Fruit fly (Drosophila melanogaster) whole organism, embryonic: ENCODE measurements around the gene CG6654.
A peak's percentile ranks its signal among the peaks of the same experiment; 100 is the strongest.

Source experiments
- Antp ChIP-seq: fragments of 200-800 bp; sonication (Bioruptor generic); optimal IDR thresholded peaks from 3 replicates; lab custom pipeline; 2016; ENCODE audit warnings: missing biosample characterization, missing genetic modification characterization
- CG10431 ChIP-seq: fragments of 200-800 bp; sonication (Bioruptor generic); optimal IDR thresholded peaks from 3 replicates; lab custom pipeline; 2018; ENCODE audit warnings: missing biosample characterization, mild to moderate bottlenecking, missing genetic modification characterization
- CG10654 ChIP-seq: fragments of 200-800 bp; sonication (Bioruptor generic); optimal IDR thresholded peaks from 2 replicates; lab custom pipeline; 2016; ENCODE audit warnings: missing biosample characterization, missing genetic modification characterization
- CG11085 ChIP-seq: fragments of 200-800 bp; sonication (Bioruptor generic); IDR thresholded peaks from 2 replicates; pipeline ENCODE4 v1.3.6; 2022; ENCODE audit warnings: missing biosample characterization, missing genetic modification characterization
- CG11695 ChIP-seq: fragments of 200-800 bp; sonication (Bioruptor generic); IDR thresholded peaks from 3 replicates; pipeline ENCODE4 v1.3.6; 2022; ENCODE audit warnings: missing biosample characterization, missing genetic modification characterization
- CG14965 ChIP-seq: fragments of 200-800 bp; sonication (Bioruptor generic); optimal IDR thresholded peaks from 2 replicates; lab custom pipeline; 2016; ENCODE audit warnings: missing biosample characterization, missing genetic modification characterization, borderline replicate concordance
- CG15269 ChIP-seq: fragments of 200-800 bp; sonication (Bioruptor generic); optimal IDR thresholded peaks from 2 replicates; lab custom pipeline; 2018; ENCODE audit warnings: missing biosample characterization, mild to moderate bottlenecking, missing genetic modification characterization, moderate library complexity
- CG1647 ChIP-seq: fragments of 200-800 bp; sonication (Bioruptor generic); optimal IDR thresholded peaks from 3 replicates; lab custom pipeline; 2016; ENCODE audit warnings: missing biosample characterization, missing genetic modification characterization
- CG2889 ChIP-seq: fragments of 200-800 bp; sonication (Bioruptor generic); IDR thresholded peaks from 3 replicates; pipeline ENCODE4 v1.3.6; 2022; ENCODE audit warnings: missing biosample characterization, missing genetic modification characterization
- CG3163 ChIP-seq: fragments of 200-800 bp; sonication (Bioruptor generic); optimal IDR thresholded peaks from 3 replicates; lab custom pipeline; 2016; ENCODE audit warnings: missing biosample characterization, missing genetic modification characterization
- CG32532 ChIP-seq: fragments of 200-800 bp; sonication (Bioruptor generic); IDR thresholded peaks from 2 replicates; pipeline ENCODE4 v1.3.6; 2022; ENCODE audit warnings: missing biosample characterization, missing genetic modification characterization
- CG4707 ChIP-seq: fragments of 200-800 bp; sonication (Bioruptor generic); optimal IDR thresholded peaks from 2 replicates; lab custom pipeline; 2018; ENCODE audit warnings: missing biosample characterization, mild to moderate bottlenecking, missing genetic modification characterization, moderate library complexity
- CG5180 ChIP-seq: fragments of 200-800 bp; sonication (Bioruptor generic); optimal IDR thresholded peaks from 3 replicates; lab custom pipeline; 2017; ENCODE audit warnings: missing biosample characterization, missing genetic modification characterization, mild to moderate bottlenecking, moderate library complexity, missing genetic modification reagents
- CG5245 ChIP-seq: fragments of 200-800 bp; sonication (Bioruptor generic); optimal IDR thresholded peaks from 3 replicates; lab custom pipeline; 2016; ENCODE audit warnings: missing biosample characterization, missing genetic modification characterization
- CG6683 ChIP-seq: fragments of 200-800 bp; sonication (Bioruptor generic); optimal IDR thresholded peaks from 2 replicates; lab custom pipeline; 2017; ENCODE audit warnings: missing biosample characterization, mild to moderate bottlenecking, missing genetic modification characterization, missing genetic modification reagents
- CG9817 ChIP-seq: fragments of 200-800 bp; sonication (Bioruptor generic); optimal IDR thresholded peaks from 2 replicates; lab custom pipeline; 2018; ENCODE audit warnings: missing biosample characterization, mild to moderate bottlenecking, missing genetic modification characterization, moderate library complexity
- Camta ChIP-seq: fragments of 200-800 bp; sonication (Bioruptor generic); optimal IDR thresholded peaks from 2 replicates; lab custom pipeline; 2016; ENCODE audit warnings: missing biosample characterization, missing genetic modification characterization
- CkIIα-i1 ChIP-seq: fragments of 200-800 bp; sonication (Bioruptor generic); IDR thresholded peaks from 2 replicates; pipeline ENCODE4 v1.3.6; 2022; ENCODE audit warnings: missing biosample characterization, missing genetic modification characterization
- D19A ChIP-seq: fragments of 200-800 bp; optimal IDR thresholded peaks from 3 replicates; lab custom pipeline; 2019; ENCODE audit warnings: missing biosample characterization, mild to moderate bottlenecking, missing genetic modification characterization, moderate library complexity
- Deaf1 ChIP-seq: fragments of 200-800 bp; optimal IDR thresholded peaks from 3 replicates; lab custom pipeline; 2019; ENCODE audit warnings: missing biosample characterization, mild to moderate bottlenecking, missing genetic modification characterization, moderate library complexity
- Doc3 ChIP-seq: fragments of 200-800 bp; sonication (Bioruptor generic); IDR thresholded peaks from 3 replicates; pipeline ENCODE4 v1.3.6; 2022; ENCODE audit warnings: missing biosample characterization, missing genetic modification characterization; ENCODE audit not compliant: partially characterized antibody
- ERR ChIP-seq: fragments of 200-800 bp; sonication (Bioruptor generic); optimal IDR thresholded peaks from 2 replicates; lab custom pipeline; 2016; ENCODE audit warnings: missing biosample characterization, missing genetic modification characterization
- Ets65A ChIP-seq: fragments of 200-800 bp; sonication (Bioruptor generic); peaks from one replicate; lab custom pipeline; 2016; ENCODE audit warnings: missing biosample characterization, missing genetic modification characterization
- Hmx ChIP-seq: fragments of 200-800 bp; sonication (Bioruptor generic); optimal IDR thresholded peaks from 2 replicates; lab custom pipeline; 2016; ENCODE audit warnings: missing biosample characterization, missing genetic modification characterization
- Meics ChIP-seq: fragments of 200-800 bp; sonication (Bioruptor generic); optimal IDR thresholded peaks from 2 replicates; lab custom pipeline; 2017; ENCODE audit warnings: missing biosample characterization, mild to moderate bottlenecking, missing genetic modification characterization
- Spps ChIP-seq: fragments of 200-800 bp; sonication (Bioruptor generic); optimal IDR thresholded peaks from 2 replicates; lab custom pipeline; 2018; ENCODE audit warnings: missing biosample characterization, mild to moderate bottlenecking, missing genetic modification characterization
- TFAM ChIP-seq: fragments of 200-800 bp; sonication (Bioruptor generic); optimal IDR thresholded peaks from 2 replicates; lab custom pipeline; 2017; ENCODE audit warnings: missing biosample characterization, missing genetic modification characterization, inconsistent platforms
- bbx ChIP-seq: fragments of 200-800 bp; sonication (Bioruptor generic); IDR thresholded peaks from 2 replicates; pipeline ENCODE4 v1.3.6; 2022; ENCODE audit warnings: missing biosample characterization, missing genetic modification characterization; ENCODE audit not compliant: partially characterized antibody
- bcd ChIP-seq: fragments of 200-800 bp; sonication (Bioruptor generic); optimal IDR thresholded peaks from 2 replicates; lab custom pipeline; 2017; ENCODE audit warnings: missing biosample characterization, mild to moderate bottlenecking, missing genetic modification characterization
- bowl ChIP-seq: fragments of 200-800 bp; sonication (Bioruptor generic); IDR thresholded peaks from 2 replicates; pipeline ENCODE4 v1.3.6; 2022; ENCODE audit warnings: missing biosample characterization, missing genetic modification characterization
- chif ChIP-seq, 2 experiments: fragments of 200-800 bp; sonication (Bioruptor generic); optimal IDR thresholded peaks; 3 replicates each; lab custom pipeline; 2016; ENCODE audit warnings: missing biosample characterization in 2 of 2, missing genetic modification characterization in 2 of 2
- chinmo ChIP-seq: fragments of 200-800 bp; sonication (Bioruptor generic); IDR thresholded peaks from 4 replicates; pipeline ENCODE4 v1.3.6; 2022; ENCODE audit warnings: missing biosample characterization, missing genetic modification characterization; ENCODE audit not compliant: partially characterized antibody
- chm ChIP-seq: fragments of 200-800 bp; sonication (Bioruptor generic); IDR thresholded peaks from 2 replicates; pipeline ENCODE4 v1.3.6; 2022; ENCODE audit warnings: missing biosample characterization, missing genetic modification characterization
- crc ChIP-seq: fragments of 200-800 bp; sonication (Bioruptor generic); optimal IDR thresholded peaks from 2 replicates; lab custom pipeline; 2016; ENCODE audit warnings: missing biosample characterization, missing genetic modification characterization
- dimm ChIP-seq: fragments of 200-800 bp; sonication (Bioruptor generic); IDR thresholded peaks from 2 replicates; pipeline ENCODE4 v1.3.6; 2022; ENCODE audit warnings: missing biosample characterization, missing genetic modification characterization
- emc ChIP-seq: fragments of 200-800 bp; sonication (Bioruptor generic); optimal IDR thresholded peaks from 2 replicates; lab custom pipeline; 2016; ENCODE audit warnings: missing biosample characterization, missing genetic modification characterization
- exex ChIP-seq: fragments of 200-800 bp; sonication (Bioruptor generic); optimal IDR thresholded peaks from 4 replicates; lab custom pipeline; 2018; ENCODE audit warnings: missing biosample characterization, mild to moderate bottlenecking, missing genetic modification characterization, moderate library complexity
- ftz-f1 ChIP-seq: fragments of 200-800 bp; sonication (Bioruptor generic); optimal IDR thresholded peaks from 2 replicates; lab custom pipeline; 2016; ENCODE audit warnings: missing biosample characterization, missing genetic modification characterization
- gcm2 ChIP-seq: fragments of 200-800 bp; sonication (Bioruptor generic); optimal IDR thresholded peaks from 2 replicates; lab custom pipeline; 2016; ENCODE audit warnings: missing biosample characterization, missing genetic modification characterization
- hb ChIP-seq: fragments of 200-800 bp; sonication (Bioruptor generic); IDR thresholded peaks from 3 replicates; pipeline ENCODE4 v1.3.6; 2022; ENCODE audit warnings: missing biosample characterization, missing genetic modification characterization; ENCODE audit not compliant: partially characterized antibody
- hth ChIP-seq: fragments of >200 bp; optimal IDR thresholded peaks from 2 replicates; lab custom pipeline; 2017; ENCODE audit warnings: inconsistent platforms
- kah ChIP-seq: fragments of 200-800 bp; sonication (Bioruptor generic); optimal IDR thresholded peaks from 2 replicates; lab custom pipeline; 2018; ENCODE audit warnings: missing biosample characterization, mild to moderate bottlenecking, missing genetic modification characterization
- org-1 ChIP-seq: fragments of 200-800 bp; sonication (Bioruptor generic); optimal IDR thresholded peaks from 2 replicates; lab custom pipeline; 2017; ENCODE audit warnings: missing biosample characterization, missing genetic modification characterization
- pfk ChIP-seq: fragments of 200-800 bp; sonication (Bioruptor generic); optimal IDR thresholded peaks from 2 replicates; lab custom pipeline; 2018; ENCODE audit warnings: missing biosample characterization, mild to moderate bottlenecking, missing genetic modification characterization, moderate library complexity
- phol ChIP-seq: fragments of 200-800 bp; sonication (Bioruptor generic); optimal IDR thresholded peaks from 3 replicates; lab custom pipeline; 2018; ENCODE audit warnings: missing biosample characterization, mild to moderate bottlenecking, missing genetic modification characterization, moderate library complexity
- psq ChIP-seq: fragments of 200-800 bp; sonication (Bioruptor generic); optimal IDR thresholded peaks from 2 replicates; lab custom pipeline; 2017; ENCODE audit warnings: missing biosample characterization, missing genetic modification characterization
- ro ChIP-seq: fragments of 200-800 bp; sonication (Bioruptor generic); IDR thresholded peaks from 2 replicates; pipeline ENCODE4 v1.3.6; 2022; ENCODE audit warnings: missing biosample characterization, missing genetic modification characterization
- sc ChIP-seq, 3 experiments: fragments of >200 bp in 2 of 3; fragments of 200-800 bp in 1 of 3; sonication (Bioruptor generic) in 1 of 3; optimal IDR thresholded peaks; 2 replicates in 2 of 3; 3 replicates in 1 of 3; lab custom pipeline; 2017; ENCODE audit warnings: mild to moderate bottlenecking in 1 of 3, missing biosample characterization in 1 of 3, missing genetic modification characterization in 1 of 3, missing genetic modification reagents in 1 of 3
- sd ChIP-seq: fragments of 200-800 bp; sonication (Bioruptor generic); optimal IDR thresholded peaks from 3 replicates; lab custom pipeline; 2018; ENCODE audit warnings: missing biosample characterization, mild to moderate bottlenecking, missing genetic modification characterization, moderate library complexity
- slp2 ChIP-seq: fragments of 200-800 bp; sonication (Bioruptor generic); optimal IDR thresholded peaks from 2 replicates; lab custom pipeline; 2016; ENCODE audit warnings: missing biosample characterization, missing genetic modification characterization
- sna ChIP-seq: fragments of 200-800 bp; sonication (Bioruptor generic); IDR thresholded peaks from 2 replicates; pipeline ENCODE4 v1.3.6; 2022; ENCODE audit warnings: missing biosample characterization, missing genetic modification characterization; ENCODE audit not compliant: partially characterized antibody

CG6654 gene

dm6 chr3R:15206273-15206672 lies 7.2 kb downstream of the CG6654 start, which contains the start of gene Spn88Ea (continued):
- TF ChIP-seq Antp (GFP tag; lab: Kevin White, UChicago) (no peak), hb (GFP tag; lab: Robert Waterston, UW) (no peak), hth (no peak), D19A (no peak), kah (GFP tag; lab: Kevin White, UChicago) (no peak), ERR (GFP tag; lab: Kevin White, UChicago) (no peak), CkIIα-i1 (no peak), Doc3 (GFP tag; lab: Robert Waterston, UW) (peak; percentile 44; the same call in 1 of the 3 replicates), bcd (GFP tag; lab: Kevin White, UChicago) (no peak), bowl (no peak), CG15269 (no peak), Camta (GFP tag; lab: Kevin White, UChicago) (no peak), ro (GFP tag; lab: Robert Waterston, UW) (no peak), sc (optimal IDR thresholded peaks at IDR 0.05; lab: Kevin White, UChicago) (no peak), sc (GFP tag; optimal IDR thresholded peaks at IDR 0.05; lab: Kevin White, UChicago) (no peak), phol (tag; lab: Kevin White, UChicago) (no peak), ftz-f1 (no peak), CG11695 (GFP tag; lab: Robert Waterston, UW) (no peak), dimm (no peak), crc (GFP tag; lab: Kevin White, UChicago) (no peak), chif (GFP tag; optimal IDR thresholded peaks at IDR 0.05; lab: Kevin White, UChicago) (no peak), pfk (GFP tag; lab: Kevin White, UChicago) (no peak), CG9817 (tag; lab: Kevin White, UChicago) (no peak), CG3163 (GFP tag; lab: Kevin White, UChicago) (no peak), CG10431 (GFP tag; lab: Kevin White, UChicago) (no peak), CG4707 (GFP tag; lab: Kevin White, UChicago) (no peak), emc (GFP tag; lab: Kevin White, UChicago) (no peak), CG11085 (GFP tag; lab: Robert Waterston, UW) (no peak), CG6683 (no peak), CG1647 (GFP tag; lab: Kevin White, UChicago) (no peak), Spps (tag; lab: Kevin White, UChicago) (no peak), Hmx (GFP tag; lab: Kevin White, UChicago) (no peak), TFAM (no peak), CG2889 (GFP tag; lab: Robert Waterston, UW) (no peak), sd (no peak), exex (tag; lab: Kevin White, UChicago) (no peak), CG5245 (GFP tag; lab: Kevin White, UChicago) (no peak), bbx (GFP tag; lab: Robert Waterston, UW) (peak; percentile 56; the same call in 1 of the 2 replicates), CG10654 (no peak), slp2 (GFP tag; lab: Kevin White, UChicago) (no peak), chinmo (GFP tag; lab: Robert Waterston, UW) (peak; percentile 76; the same call in 2 of the 4 replicates), Meics (no peak), org-1 (GFP tag; lab: Kevin White, UChicago) (no peak), psq (no peak), CG32532 (no peak), Deaf1 (tag; lab: Kevin White, UChicago) (no peak), Ets65A (GFP tag; lab: Kevin White, UChicago) (no peak), CG14965 (GFP tag; lab: Kevin White, UChicago) (no peak), sna (no peak), CG5180 (GFP tag; lab: Kevin White, UChicago) (no peak), gcm2 (GFP tag; lab: Kevin White, UChicago) (no peak), chm (GFP tag; lab: Robert Waterston, UW) (peak; percentile 39; the same call in 1 of the 2 replicates)
